Worm (Caenorhabditis elegans): ENCODE results near the gene F54C9.7.

Gene F54C9.7

DNA sequence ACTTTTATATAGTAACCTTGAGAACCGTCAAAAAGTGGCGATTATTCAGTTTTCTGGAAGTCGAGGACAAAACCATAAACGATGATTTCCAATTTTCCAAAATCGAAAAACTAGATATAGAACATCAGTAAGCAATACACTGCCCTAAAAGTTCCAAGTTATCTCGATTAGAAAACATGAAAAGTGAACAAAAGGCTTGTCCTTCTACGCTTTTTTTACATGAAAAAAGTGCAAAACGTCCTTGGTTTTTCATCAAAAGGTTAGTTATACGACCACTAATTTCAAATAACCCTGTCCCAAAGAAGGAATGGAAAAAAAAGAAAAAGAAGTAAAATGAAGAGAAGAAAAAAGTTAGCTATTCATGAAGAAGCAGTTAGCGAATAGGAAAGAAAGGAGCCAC lies 12.8 kb downstream of the F54C9.7 start:
- TF ChIP-seq lsy-12 (tag; optimal IDR thresholded peaks at IDR 0.05): no peak
- peak; percentile 56 for TF ChIP-seq nhr-25 (tag; optimal IDR thresholded peaks at IDR 0.05)

DNA sequence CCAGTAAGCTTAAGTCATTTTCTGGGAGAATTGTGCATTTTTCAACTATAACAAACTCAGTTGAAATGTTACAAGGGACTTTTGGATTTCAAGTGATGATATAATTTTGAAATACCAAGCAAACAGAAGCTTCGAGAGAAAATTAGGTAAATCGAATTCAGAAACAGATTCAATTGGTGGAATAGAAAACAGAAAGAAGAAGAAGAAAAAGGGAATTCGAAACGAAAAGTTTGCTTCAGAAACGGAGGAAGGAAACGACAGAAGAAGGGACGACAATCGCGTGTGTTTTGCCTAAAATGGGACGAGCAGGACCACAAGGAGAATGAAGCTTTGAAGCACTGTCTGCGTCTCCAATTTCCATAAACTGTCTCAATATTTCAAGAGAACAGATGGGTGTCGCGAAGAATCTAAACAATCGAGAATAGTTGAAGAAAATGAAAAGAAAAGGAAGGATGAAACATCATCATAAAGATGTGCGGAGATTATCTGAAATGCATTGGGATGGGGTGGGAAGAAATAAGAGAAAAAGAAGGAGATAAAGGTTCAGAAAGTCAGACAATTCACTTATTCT lies 14.6 kb downstream of the F54C9.7 start:
- TF ChIP-seq elt-1 (tag; optimal IDR thresholded peaks at IDR 0.05): peak; percentile 64
- TF ChIP-seq pha-4 (tag; optimal IDR thresholded peaks at IDR 0.05): no peak
- no peak for TF ChIP-seq zag-1 (tag; optimal IDR thresholded peaks at IDR 0.05)
- no peak for TF ChIP-seq ceh-82 (tag; optimal IDR thresholded peaks at IDR 0.05)
- TF ChIP-seq tbx-2 (tag; optimal IDR thresholded peaks at IDR 0.05): no peak
- TF ChIP-seq fkh-2 (tag; optimal IDR thresholded peaks at IDR 0.05): no peak
- no peak for TF ChIP-seq ztf-11 (tag; optimal IDR thresholded peaks at IDR 0.05)
- no peak for TF ChIP-seq snpc-4 (tag; optimal IDR thresholded peaks at IDR 0.05)
- no peak for TF ChIP-seq hmg-11 (tag; optimal IDR thresholded peaks at IDR 0.05)
- TF ChIP-seq nfya-1 (tag; optimal IDR thresholded peaks at IDR 0.05; ENCODE audit: insufficient read depth): peak; percentile 14
- TF ChIP-seq nhr-25 (tag; optimal IDR thresholded peaks at IDR 0.05): no peak
- TF ChIP-seq jun-1 (tag; optimal IDR thresholded peaks at IDR 0.05): no peak
- no peak for TF ChIP-seq mml-1 (tag; optimal IDR thresholded peaks at IDR 0.05)
- no peak for TF ChIP-seq pqm-1 (tag; optimal IDR thresholded peaks at IDR 0.05)
- no peak for TF ChIP-seq ceh-16 (tag; optimal IDR thresholded peaks at IDR 0.05)
- TF ChIP-seq nhr-12 (tag; optimal IDR thresholded peaks at IDR 0.05): no peak
- TF ChIP-seq lin-39 (tag; optimal IDR thresholded peaks at IDR 0.05): peak; percentile 18
- no peak for TF ChIP-seq nhr-11 (tag; optimal IDR thresholded peaks at IDR 0.05)
- no peak for TF ChIP-seq nhr-237 (tag; optimal IDR thresholded peaks at IDR 0.05)

- TF ChIP-seq nhr-28 (tag; optimal IDR thresholded peaks at IDR 0.05): no peak
- no peak for TF ChIP-seq fos-1 (tag; optimal IDR thresholded peaks at IDR 0.05)
- no peak for TF ChIP-seq ceh-16 (tag; optimal IDR thresholded peaks at IDR 0.05)
- no peak for TF ChIP-seq mml-1 (tag; optimal IDR thresholded peaks at IDR 0.05)
- TF ChIP-seq nhr-77 (tag; optimal IDR thresholded peaks at IDR 0.05): no peak
- no peak for TF ChIP-seq ztf-11 (tag; optimal IDR thresholded peaks at IDR 0.05)
- TF ChIP-seq tbx-2 (tag; optimal IDR thresholded peaks at IDR 0.05): no peak
- TF ChIP-seq ztf-4 (tag; optimal IDR thresholded peaks at IDR 0.05): no peak
- TF ChIP-seq skn-1 (tag; optimal IDR thresholded peaks at IDR 0.05): no peak
- no peak for TF ChIP-seq pqm-1 (tag; optimal IDR thresholded peaks at IDR 0.05)
- no peak for TF ChIP-seq lin-39 (tag; optimal IDR thresholded peaks at IDR 0.05)
- TF ChIP-seq ceh-82 (tag; optimal IDR thresholded peaks at IDR 0.05): no peak
- TF ChIP-seq fkh-10 (GFP tag; optimal IDR thresholded peaks at IDR 0.05): no peak
- no peak for TF ChIP-seq unc-39 (tag; optimal IDR thresholded peaks at IDR 0.05)
- no peak for TF ChIP-seq mdl-1 (tag; optimal IDR thresholded peaks at IDR 0.05)
- TF ChIP-seq nhr-67 (tag; optimal IDR thresholded peaks at IDR 0.05): no peak
- TF ChIP-seq ceh-9 (tag; optimal IDR thresholded peaks at IDR 0.05): no peak
- no peak for TF ChIP-seq aly-2 (tag; optimal IDR thresholded peaks at IDR 0.05)
- no peak for TF ChIP-seq zag-1 (tag; optimal IDR thresholded peaks at IDR 0.05)
- TF ChIP-seq jun-1 (tag; optimal IDR thresholded peaks at IDR 0.05): no peak
Measured at ce11 chrII:8588442-8588841, 15.3 kb downstream of the F54C9.7 start.

DNA sequence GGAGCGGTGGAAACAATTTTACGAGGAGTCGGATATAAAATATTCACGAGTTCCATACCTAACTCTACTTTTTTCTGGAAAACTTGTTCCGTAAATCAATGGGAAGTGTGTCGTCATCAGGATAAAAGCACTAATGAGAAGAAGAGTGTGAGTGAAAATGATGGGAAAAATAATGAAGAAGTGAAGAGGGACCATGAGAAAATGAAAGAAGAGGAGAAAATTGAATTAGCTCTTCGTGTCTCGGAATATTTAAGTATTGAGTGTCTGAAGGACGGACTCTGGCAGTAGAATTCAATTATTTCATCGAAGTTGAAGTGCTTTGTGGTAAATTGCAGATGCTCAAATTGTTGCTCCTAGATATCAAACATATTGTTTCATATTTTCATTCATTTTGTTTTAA lies 16.1 kb downstream of the F54C9.7 start:
- TF ChIP-seq aly-2 (tag; optimal IDR thresholded peaks at IDR 0.05) (no peak), elt-1 (tag; optimal IDR thresholded peaks at IDR 0.05) (no peak), lin-15B (tag; optimal IDR thresholded peaks at IDR 0.05) (no peak), ceh-9 (tag; optimal IDR thresholded peaks at IDR 0.05) (no peak), lsy-12 (tag; optimal IDR thresholded peaks at IDR 0.05) (no peak), nhr-23 (tag; optimal IDR thresholded peaks at IDR 0.05) (no peak), tbx-2 (tag; optimal IDR thresholded peaks at IDR 0.05) (no peak), fkh-10 (GFP tag; optimal IDR thresholded peaks at IDR 0.05) (peak; percentile 47), nfya-1 (tag; optimal IDR thresholded peaks at IDR 0.05; ENCODE audit: insufficient read depth) (peak; percentile 30), ama-1 (optimal IDR thresholded peaks at IDR 0.05) (no peak), nhr-28 (tag; optimal IDR thresholded peaks at IDR 0.05) (no peak), ceh-82 (tag; optimal IDR thresholded peaks at IDR 0.05) (no peak)

ce11 chrII:8590684-8591083 lies 17.5 kb downstream of the F54C9.7 start, which contains the start of gene aptf-4:
Gene aptf-4 (plus strand): TSS chrII:8590984.
- TF ChIP-seq pha-4 (tag; optimal IDR thresholded peaks at IDR 0.05): no peak
- no peak for TF ChIP-seq pqm-1 (tag; optimal IDR thresholded peaks at IDR 0.05)
- TF ChIP-seq nhr-25 (tag; optimal IDR thresholded peaks at IDR 0.05): no peak
- TF ChIP-seq daf-12 (tag; optimal IDR thresholded peaks at IDR 0.05): no peak
- TF ChIP-seq nhr-67 (tag; optimal IDR thresholded peaks at IDR 0.05): no peak
- TF ChIP-seq ztf-11 (tag; optimal IDR thresholded peaks at IDR 0.05): no peak
- no peak for TF ChIP-seq egl-5 (tag; optimal IDR thresholded peaks at IDR 0.05)
- no peak for TF ChIP-seq nhr-76 (tag; optimal IDR thresholded peaks at IDR 0.05)
- no peak for TF ChIP-seq egl-27 (tag; optimal IDR thresholded peaks at IDR 0.05)
- no peak for TF ChIP-seq fkh-10 (GFP tag; optimal IDR thresholded peaks at IDR 0.05)
- TF ChIP-seq hmg-11 (tag; optimal IDR thresholded peaks at IDR 0.05): no peak
- no peak for TF ChIP-seq nhr-43 (tag; optimal IDR thresholded peaks at IDR 0.05; ENCODE audit: poor library complexity, severe bottlenecking)
- no peak for TF ChIP-seq ama-1 (optimal IDR thresholded peaks at IDR 0.05)
- no peak for TF ChIP-seq nfya-1 (tag; optimal IDR thresholded peaks at IDR 0.05; ENCODE audit: insufficient read depth)
- no peak for TF ChIP-seq snpc-4 (tag; optimal IDR thresholded peaks at IDR 0.05)

Data from whole organism, L3 larva.